Worm (Caenorhabditis elegans) whole organism, L4 larva: Measurements from ENCODE around the gene pfn-3.

Experiments used
- F26F4.8 ChIP-seq: fragments of 200-800 bp; sonication (Bioruptor generic); conservative IDR thresholded peaks from 2 replicates; pipeline ENCODE4 v1.3.6; 2022; ENCODE audit warnings: missing genetic modification characterization, missing compliant biosample characterization
- F49E8.2 ChIP-seq: sonication (generic microtip); optimal IDR thresholded peaks from 2 replicates; lab custom pipeline; 2016; ENCODE audit warnings: missing compliant biosample characterization, mild to moderate bottlenecking, missing genetic modification characterization, borderline replicate concordance
- T20F7.1 ChIP-seq: fragments of 200-800 bp; sonication (Bioruptor generic); optimal IDR thresholded peaks from 2 replicates; lab custom pipeline; 2018; ENCODE audit warnings: mild to moderate bottlenecking, missing genetic modification characterization, missing compliant biosample characterization
- T26A8.4 ChIP-seq: fragments of 200-800 bp; sonication (Bioruptor generic); IDR thresholded peaks from 2 replicates; pipeline ENCODE4 v1.3.6; 2022; ENCODE audit warnings: missing genetic modification characterization, missing compliant biosample characterization
- aha-1 ChIP-seq: fragments of 150-350 bp; peaks from one replicate; lab custom pipeline; 2014; ENCODE audit warnings: missing biosample characterization, missing genetic modification characterization
- arid-1 ChIP-seq: fragments of 200-800 bp; sonication (Bioruptor generic); conservative IDR thresholded peaks from 2 replicates; pipeline ENCODE4 v1.3.6; 2022; ENCODE audit warnings: missing genetic modification reagents, missing genetic modification characterization, missing compliant biosample characterization
- ceh-28 ChIP-seq: fragments of 150-350 bp; optimal IDR thresholded peaks from 2 replicates; lab custom pipeline; 2014; ENCODE audit warnings: missing biosample characterization, missing genetic modification reagents, missing genetic modification characterization
- ceh-32 ChIP-seq: sonication (generic microtip); optimal IDR thresholded peaks from 2 replicates; lab custom pipeline; 2016; ENCODE audit warnings: mild to moderate bottlenecking, missing genetic modification characterization, missing compliant biosample characterization; ENCODE audit not compliant: poor library complexity
- ceh-44 ChIP-seq: fragments of 200-800 bp; sonication (Bioruptor generic); IDR thresholded peaks from 2 replicates; pipeline ENCODE4 v1.3.6; 2022; ENCODE audit warnings: missing genetic modification reagents, missing genetic modification characterization, missing compliant biosample characterization
- ces-1 ChIP-seq: fragments of 150-350 bp; sonication (generic microtip); optimal IDR thresholded peaks from 4 replicates; lab custom pipeline; 2014; ENCODE audit warnings: missing biosample characterization, missing genetic modification reagents, missing genetic modification characterization
- daf-16 ChIP-seq, 3 experiments: sonication (generic microtip); optimal IDR thresholded peaks; 2 replicates each; lab custom pipeline; 2016 to 2017; ENCODE audit warnings: missing genetic modification characterization in 3 of 3, missing genetic modification reagents in 3 of 3, mild to moderate bottlenecking in 2 of 3, missing compliant biosample characterization in 2 of 3, missing biosample characterization in 1 of 3, moderate library complexity in 1 of 3
- dmd-6 ChIP-seq: fragments of 200-800 bp; sonication (Bioruptor generic); IDR thresholded peaks from 2 replicates; pipeline ENCODE4 v1.3.6; 2022; ENCODE audit warnings: missing genetic modification reagents, missing genetic modification characterization, missing compliant biosample characterization
- dmd-8 ChIP-seq: fragments of 200-800 bp; sonication (Bioruptor generic); IDR thresholded peaks from 2 replicates; pipeline ENCODE4 v1.3.6; 2022; ENCODE audit warnings: missing genetic modification characterization, missing compliant biosample characterization
- dve-1 ChIP-seq: sonication (generic microtip); optimal IDR thresholded peaks from 2 replicates; lab custom pipeline; 2017; ENCODE audit warnings: antibody characterized with exemption, mild to moderate bottlenecking, missing genetic modification characterization, missing compliant biosample characterization; ENCODE audit not compliant: insufficient read depth
- hlh-11 ChIP-seq: fragments of 200-800 bp; sonication (Bioruptor generic); optimal IDR thresholded peaks from 2 replicates; lab custom pipeline; 2018; ENCODE audit warnings: mild to moderate bottlenecking, missing genetic modification characterization, missing compliant biosample characterization
- hlh-30 ChIP-seq: sonication (generic microtip); optimal IDR thresholded peaks from 2 replicates; lab custom pipeline; 2017; ENCODE audit warnings: antibody characterized with exemption, mild to moderate bottlenecking, missing genetic modification characterization, missing compliant biosample characterization; ENCODE audit not compliant: insufficient read depth
- lin-13 ChIP-seq: fragments of 150-350 bp; optimal IDR thresholded peaks from 2 replicates; lab custom pipeline; 2014; ENCODE audit warnings: missing biosample characterization, missing genetic modification reagents, missing genetic modification characterization
- lin-38 ChIP-seq: fragments of 200-800 bp; sonication (Bioruptor generic); IDR thresholded peaks from 2 replicates; pipeline ENCODE4 v1.3.6; 2022; ENCODE audit warnings: missing genetic modification reagents, missing genetic modification characterization, missing compliant biosample characterization
- mxl-3 ChIP-seq: fragments of 200-800 bp; sonication (Bioruptor generic); optimal IDR thresholded peaks from 2 replicates; lab custom pipeline; 2018; ENCODE audit warnings: mild to moderate bottlenecking, missing genetic modification characterization, missing compliant biosample characterization
- nhr-10 ChIP-seq: fragments of 150-350 bp; optimal IDR thresholded peaks from 2 replicates; lab custom pipeline; 2014; ENCODE audit warnings: missing biosample characterization, missing genetic modification characterization
- nhr-102 ChIP-seq: sonication (generic microtip); optimal IDR thresholded peaks from 2 replicates; lab custom pipeline; 2016; ENCODE audit warnings: mild to moderate bottlenecking, missing genetic modification characterization, moderate library complexity, missing compliant biosample characterization
- nhr-11 ChIP-seq: fragments of 150-350 bp; optimal IDR thresholded peaks from 2 replicates; lab custom pipeline; 2014; ENCODE audit warnings: missing biosample characterization, missing genetic modification characterization
- nhr-111 ChIP-seq: fragments of 200-800 bp; sonication (Bioruptor generic); optimal IDR thresholded peaks from 2 replicates; lab custom pipeline; 2018; ENCODE audit warnings: mild to moderate bottlenecking, missing genetic modification characterization, missing compliant biosample characterization
- nhr-237 ChIP-seq: sonication (generic microtip); optimal IDR thresholded peaks from 2 replicates; lab custom pipeline; 2017; ENCODE audit warnings: missing biosample characterization, missing genetic modification characterization
- nhr-25 ChIP-seq: sonication (generic microtip); optimal IDR thresholded peaks from 2 replicates; lab custom pipeline; 2017; ENCODE audit warnings: missing genetic modification characterization, mild to moderate bottlenecking, missing compliant biosample characterization, antibody characterized with exemption, moderate library complexity, borderline replicate concordance; ENCODE audit not compliant: insufficient read depth
- nhr-28 ChIP-seq: fragments of 150-350 bp; optimal IDR thresholded peaks from 2 replicates; lab custom pipeline; 2014; ENCODE audit warnings: missing biosample characterization, missing genetic modification characterization
- nhr-48 ChIP-seq: sonication (generic microtip); optimal IDR thresholded peaks from 2 replicates; lab custom pipeline; 2016; ENCODE audit warnings: mild to moderate bottlenecking, missing genetic modification characterization, missing compliant biosample characterization
- nhr-6 ChIP-seq: fragments of 150-350 bp; optimal IDR thresholded peaks from 2 replicates; lab custom pipeline; 2014; ENCODE audit warnings: missing biosample characterization, missing genetic modification characterization
- nhr-76 ChIP-seq: fragments of 150-350 bp; optimal IDR thresholded peaks from 2 replicates; lab custom pipeline; 2014; ENCODE audit warnings: missing biosample characterization, missing genetic modification characterization
- nhr-77 ChIP-seq: fragments of 150-350 bp; optimal IDR thresholded peaks from 2 replicates; lab custom pipeline; 2014; ENCODE audit warnings: missing biosample characterization, missing genetic modification characterization
- pha-4 ChIP-seq, 2 experiments: fragments of 150-350 bp in 1 of 2; fragments of 200-800 bp in 1 of 2; sonication (Bioruptor generic) in 1 of 2; IDR thresholded peaks in 1 of 2; optimal IDR thresholded peaks in 1 of 2; 2 replicates each; pipeline versions ENCODE4 v1.3.6 to Lab custom; 2014 to 2022; ENCODE audit warnings: missing genetic modification characterization in 2 of 2, missing genetic modification reagents in 2 of 2, missing biosample characterization in 1 of 2, missing compliant biosample characterization in 1 of 2
- php-3 ChIP-seq: fragments of 200-800 bp; sonication (Bioruptor generic); IDR thresholded peaks from 2 replicates; pipeline ENCODE4 v1.3.6; 2022; ENCODE audit warnings: missing genetic modification reagents, missing genetic modification characterization, missing compliant biosample characterization
- pqm-1 ChIP-seq: sonication (generic microtip); optimal IDR thresholded peaks from 2 replicates; lab custom pipeline; 2017; ENCODE audit warnings: missing biosample characterization, missing genetic modification characterization
- rbr-2 ChIP-seq: sonication (generic microtip); optimal IDR thresholded peaks from 2 replicates; lab custom pipeline; 2016; ENCODE audit warnings: missing genotype, missing genetic modification characterization, missing compliant biosample characterization
- saeg-2 ChIP-seq: fragments of 200-800 bp; sonication (Bioruptor generic); IDR thresholded peaks from 2 replicates; pipeline ENCODE4 v1.3.6; 2022; ENCODE audit warnings: missing genetic modification reagents, missing genetic modification characterization, missing compliant biosample characterization
- sdz-12 ChIP-seq: fragments of 200-800 bp; sonication (Bioruptor generic); optimal IDR thresholded peaks from 2 replicates; lab custom pipeline; 2018; ENCODE audit warnings: mild to moderate bottlenecking, missing genetic modification characterization, missing compliant biosample characterization
- skn-1 ChIP-seq: fragments of 150-350 bp; optimal IDR thresholded peaks from 2 replicates; lab custom pipeline; 2014; ENCODE audit warnings: missing biosample characterization, missing genetic modification characterization
- spr-1 ChIP-seq: sonication (generic microtip); optimal IDR thresholded peaks from 2 replicates; lab custom pipeline; 2016; ENCODE audit warnings: mild to moderate bottlenecking, missing genetic modification characterization, missing compliant biosample characterization
- tag-97 ChIP-seq: fragments of 200-800 bp; sonication (Bioruptor generic); IDR thresholded peaks from 2 replicates; pipeline ENCODE4 v1.3.6; 2022; ENCODE audit warnings: missing genetic modification characterization, missing compliant biosample characterization
- unc-130 ChIP-seq: sonication (generic microtip); optimal IDR thresholded peaks from 2 replicates; lab custom pipeline; 2016; ENCODE audit warnings: missing genetic modification reagents, missing genetic modification characterization, missing compliant biosample characterization
- unc-62 ChIP-seq, 3 experiments: fragments of 150-350 bp in 1 of 3; sonication (generic microtip); optimal IDR thresholded peaks in 2 of 3; peaks in 1 of 3; 1 replicate in 1 of 3; 2 replicates in 2 of 3; lab custom pipeline; 2014 to 2017; ENCODE audit warnings: missing biosample characterization in 3 of 3, missing genetic modification characterization in 3 of 3, missing genetic modification reagents in 3 of 3, missing genotype in 1 of 3
- vab-7 ChIP-seq: fragments of 200-800 bp; sonication (Bioruptor generic); IDR thresholded peaks from 2 replicates; pipeline ENCODE4 v1.3.6; 2022; ENCODE audit warnings: missing genetic modification reagents, missing genetic modification characterization, missing compliant biosample characterization
- zfp-2 ChIP-seq: sonication (generic microtip); optimal IDR thresholded peaks from 2 replicates; lab custom pipeline; 2016; ENCODE audit warnings: mild to moderate bottlenecking, missing genetic modification characterization, missing compliant biosample characterization
- ztf-7 ChIP-seq: fragments of 150-350 bp; optimal IDR thresholded peaks from 2 replicates; lab custom pipeline; 2014; ENCODE audit warnings: missing biosample characterization, missing genetic modification characterization

pfn-3 gene

DNA sequence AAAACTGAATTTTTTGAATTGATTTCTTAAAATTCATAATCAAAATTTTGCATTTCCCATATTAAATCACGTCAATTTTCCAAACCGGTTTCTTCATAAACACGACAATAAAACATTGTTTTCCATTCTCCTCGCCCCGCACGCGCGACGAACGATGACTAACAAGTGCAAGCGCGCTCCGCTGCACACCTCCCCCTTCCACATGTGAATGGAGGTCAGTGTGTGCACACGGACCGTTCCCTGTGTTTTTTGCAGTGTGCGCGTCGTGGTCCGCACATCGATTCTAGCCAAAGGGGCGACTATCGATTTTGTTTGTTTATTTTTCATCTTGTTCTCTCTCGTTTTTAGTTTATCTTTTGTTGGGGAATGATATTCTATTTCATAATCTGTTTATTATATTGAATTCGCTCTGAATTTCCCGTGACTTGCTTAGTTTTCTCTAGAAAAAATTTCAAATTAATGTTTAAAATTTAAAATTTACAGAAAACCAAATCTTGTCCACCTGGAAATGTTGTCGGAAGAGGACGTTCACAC lies 48.1 kb upstream of the pfn-3 start, which contains the start of gene snx-1 (continued):
- TF ChIP-seq T20F7.1 (GFP tag; lab: Kevin White, UChicago) (no peak), spr-1 (tag; lab: Kevin White, UChicago) (no peak), unc-62 (GFP tag; optimal IDR thresholded peaks at IDR 0.05 in 1 of 2; lab: Kevin White, UChicago) (no peak), unc-62 (tag; optimal IDR thresholded peaks at IDR 0.05; lab: Kevin White, UChicago) (no peak), dmd-6 (GFP tag; lab: Robert Waterston, UW) (peak; percentile 59), F26F4.8 (no peak), lin-38 (GFP tag; lab: Robert Waterston, UW) (peak; percentile 92), zfp-2 (no peak), nhr-6 (tag; lab: Kevin White, UChicago) (peak; percentile 74), nhr-102 (no peak), hlh-30 (tag; lab: Kevin White, UChicago) (peak; percentile 94), mxl-3 (GFP tag; lab: Kevin White, UChicago) (peak; percentile 96), ces-1 (no peak), nhr-76 (tag; lab: Kevin White, UChicago) (no peak)

DNA sequence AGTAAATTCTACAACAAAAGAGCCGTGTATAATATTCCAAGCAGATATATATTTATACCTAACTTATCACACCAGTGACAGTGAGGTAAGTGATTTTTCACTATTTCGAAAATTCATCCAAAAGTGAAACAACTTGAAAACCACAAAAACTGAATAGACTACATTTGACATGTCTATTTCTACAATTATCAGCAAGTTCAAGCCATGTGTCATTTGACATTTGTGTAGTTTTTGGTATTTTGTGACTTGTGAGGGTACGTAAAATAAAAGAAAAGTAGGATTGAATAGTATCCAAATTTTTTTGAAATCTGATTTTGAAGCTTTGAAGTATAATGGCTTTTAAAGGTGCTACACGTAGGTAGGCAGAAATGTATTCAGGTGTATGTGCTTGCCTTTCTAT lies 45.8 kb upstream of the pfn-3 start:
- TF ChIP-seq F49E8.2 (tag; lab: Kevin White, UChicago) (no peak), nhr-28 (tag; lab: Kevin White, UChicago) (peak; percentile 74), nhr-6 (tag; lab: Kevin White, UChicago) (peak; percentile 61), aha-1 (tag; lab: Kevin White, UChicago) (peak; percentile 35), dve-1 (tag; lab: Kevin White, UChicago) (no peak), pqm-1 (tag; lab: Kevin White, UChicago) (peak; percentile 11), dmd-6 (GFP tag; lab: Robert Waterston, UW) (peak; percentile 52)

DNA sequence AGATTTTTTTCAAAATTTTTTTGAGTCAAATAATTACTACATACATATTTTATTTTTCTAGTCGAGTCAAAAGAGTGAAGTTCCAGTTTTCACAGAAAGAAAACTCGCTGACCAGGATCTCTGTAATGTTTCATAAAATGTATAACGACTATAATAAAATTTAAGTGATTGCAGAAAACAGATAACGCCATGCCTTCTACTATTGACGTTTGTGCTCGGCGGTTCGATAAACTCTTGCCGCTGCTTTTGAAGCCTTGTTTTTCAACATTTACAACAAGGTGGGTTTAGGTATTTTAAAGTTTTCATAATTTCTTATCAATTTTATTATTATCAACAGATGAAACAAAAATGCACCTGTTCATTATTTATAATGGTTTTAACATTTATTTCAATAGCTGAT lies 45.0 kb upstream of the pfn-3 start, which contains the start of gene lmp-2:
TSS of gene lmp-2 (plus strand) at position 190 of the 400 bp plus-strand sequence.
- TF ChIP-seq dmd-6 (GFP tag; lab: Robert Waterston, UW) (no peak), zfp-2 (no peak), nhr-28 (tag; lab: Kevin White, UChicago) (peak; percentile 73), dve-1 (tag; lab: Kevin White, UChicago) (peak; percentile 62), ceh-44 (GFP tag; lab: Robert Waterston, UW) (no peak), hlh-30 (tag; lab: Kevin White, UChicago) (no peak), nhr-111 (GFP tag; lab: Kevin White, UChicago) (no peak), daf-16 (GFP tag; optimal IDR thresholded peaks at IDR 0.05; lab: Kevin White, UChicago) (no peak), daf-16 (tag; optimal IDR thresholded peaks at IDR 0.05; lab: Kevin White, UChicago) (peak; percentile 93), T26A8.4 (no peak), nhr-48 (tag; lab: Kevin White, UChicago) (no peak), vab-7 (GFP tag; lab: Robert Waterston, UW) (no peak), nhr-25 (no peak), pqm-1 (tag; lab: Kevin White, UChicago) (peak; percentile 83), arid-1 (GFP tag; lab: Robert Waterston, UW) (no peak), ceh-28 (tag; lab: Kevin White, UChicago) (no peak), tag-97 (GFP tag; lab: Robert Waterston, UW) (no peak), unc-130 (GFP tag; lab: Kevin White, UChicago) (no peak), saeg-2 (GFP tag; lab: Robert Waterston, UW) (no peak), ceh-32 (tag; lab: Kevin White, UChicago) (no peak), nhr-10 (tag; lab: Kevin White, UChicago) (no peak), nhr-11 (no peak), nhr-77 (tag; lab: Kevin White, UChicago) (no peak), hlh-11 (peak; percentile 42), sdz-12 (no peak), lin-13 (GFP tag; lab: Kevin White, UChicago) (no peak), spr-1 (tag; lab: Kevin White, UChicago) (no peak), ztf-7 (tag; lab: Kevin White, UChicago) (no peak), T20F7.1 (GFP tag; lab: Kevin White, UChicago) (no peak), php-3 (GFP tag; lab: Robert Waterston, UW) (peak; percentile 88), nhr-237 (no peak), rbr-2 (no peak), pha-4 (GFP tag; IDR thresholded peaks at IDR 0.05; lab: Robert Waterston, UW) (no peak), pha-4 (tag; optimal IDR thresholded peaks at IDR 0.05; lab: Kevin White, UChicago) (no peak), dmd-8 (GFP tag; lab: Robert Waterston, UW) (no peak), skn-1 (no peak)
